Fruit fly (Drosophila melanogaster): ENCODE data around the gene CG46394.
A peak's percentile ranks its signal among the peaks of the same experiment; 100 is the strongest.

Gene CG46394

dm6 chr3L:11630684-11631083 is 30.5 kb downstream of the CG46394 start:
- peak; percentile 6 for TF ChIP-seq Jra (GFP tag; optimal IDR thresholded peaks at IDR 0.05)
- TF ChIP-seq tai (GFP tag; optimal IDR thresholded peaks at IDR 0.05), result peak; percentile 40
- TF ChIP-seq dsf (GFP tag; optimal IDR thresholded peaks at IDR 0.05; ENCODE audit: borderline replicate concordance), result peak; percentile 1
- peak; percentile 1 for TF ChIP-seq brk (GFP tag; optimal IDR thresholded peaks at IDR 0.05)
- TF ChIP-seq rgr (GFP tag; optimal IDR thresholded peaks at IDR 0.05), result no peak
- TF ChIP-seq Hnf4 (GFP tag; optimal IDR thresholded peaks at IDR 0.05), result peak; percentile 37
- TF ChIP-seq foxo (GFP tag; optimal IDR thresholded peaks at IDR 0.05), result peak in 1 of 2 experiments; percentile 4
- no peak for TF ChIP-seq Sp1 (GFP tag; optimal IDR thresholded peaks at IDR 0.05)
- no peak for TF ChIP-seq dmrt93B (GFP tag; optimal IDR thresholded peaks at IDR 0.05)

DNA sequence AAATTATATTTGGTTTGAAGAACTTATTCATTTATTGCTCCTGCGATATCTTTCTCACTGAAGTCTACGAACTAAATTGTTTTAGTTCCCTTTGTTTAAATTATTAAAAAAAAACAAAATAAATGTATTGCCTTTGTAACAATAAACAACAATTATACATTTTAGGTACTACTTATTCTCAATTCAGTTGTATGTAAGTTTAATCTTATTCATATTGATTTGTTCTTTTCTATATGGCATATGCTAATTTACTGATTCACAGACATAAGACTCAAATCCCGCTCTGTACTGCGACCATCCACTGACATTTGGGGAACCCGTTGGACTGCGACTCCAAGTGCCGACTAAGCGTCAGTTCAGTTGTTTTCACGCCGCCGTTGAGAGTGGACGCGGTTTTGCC is 30.9 kb downstream of the CG46394 start, which contains the start of gene CG32091:
Gene CG32091 (plus strand): TSS at position 301 of the 400 bp plus-strand sequence.
- TF ChIP-seq dl (GFP tag; optimal IDR thresholded peaks at IDR 0.05; ENCODE audit: insufficient read depth in 1 of 2, partially characterized antibody in 2 of 2), result no peak
- TF ChIP-seq Hr83 (GFP tag; optimal IDR thresholded peaks at IDR 0.05; ENCODE audit: poor library complexity, severe bottlenecking), result no peak
- no peak for TF ChIP-seq Rel (GFP tag; optimal IDR thresholded peaks at IDR 0.05)
- peak; percentile 41 for TF ChIP-seq Rel (tag; optimal IDR thresholded peaks at IDR 0.05)

DNA sequence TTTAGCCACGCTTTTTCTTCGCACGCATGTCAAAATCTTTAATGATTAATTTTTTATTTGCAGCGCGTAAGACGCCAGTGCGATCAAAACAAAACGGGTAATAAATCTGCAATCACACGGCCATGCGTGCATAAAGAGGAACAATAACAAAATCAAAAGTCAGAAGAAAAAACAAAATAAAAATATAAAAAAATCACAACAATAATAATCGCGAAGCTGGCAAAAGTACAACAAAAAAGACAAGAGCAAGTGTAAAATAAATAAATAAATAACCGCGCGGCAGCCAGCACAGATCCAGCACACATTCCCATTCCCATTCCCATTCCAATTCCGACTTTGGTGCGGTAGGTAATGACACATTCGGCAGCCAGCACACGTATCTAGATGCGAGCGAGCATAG is 34.4 kb downstream of the CG46394 start:
- TF ChIP-seq ey (GFP tag; optimal IDR thresholded peaks at IDR 0.05) (no peak), tai (GFP tag; optimal IDR thresholded peaks at IDR 0.05) (no peak)

DNA sequence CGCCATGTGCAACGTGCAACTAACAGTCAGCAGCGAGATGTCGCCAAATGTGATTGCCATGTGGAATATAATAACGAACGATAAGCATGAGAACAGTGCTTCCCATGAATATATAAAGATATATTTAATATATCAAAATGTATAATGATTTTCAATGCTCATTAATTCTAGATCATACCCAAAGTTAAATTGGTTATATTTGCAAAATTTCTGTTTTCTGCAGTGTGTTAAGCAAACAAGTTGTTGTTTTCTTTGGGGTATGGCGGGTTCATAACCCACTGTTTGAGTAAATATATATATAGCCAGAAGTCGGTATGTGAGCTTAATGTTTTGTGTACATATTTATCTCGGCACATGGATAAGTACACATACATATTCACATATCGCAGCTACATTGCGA is 36.7 kb downstream of the CG46394 start:
- TF ChIP-seq rgr (GFP tag; optimal IDR thresholded peaks at IDR 0.05), result no peak
- TF ChIP-seq Vsx2 (GFP tag; optimal IDR thresholded peaks at IDR 0.05; ENCODE audit: partially characterized antibody), result no peak
- TF ChIP-seq Mio (GFP tag; optimal IDR thresholded peaks at IDR 0.05), result no peak
- TF ChIP-seq brk (GFP tag; optimal IDR thresholded peaks at IDR 0.05), result no peak
- no peak for TF ChIP-seq dsf (GFP tag; optimal IDR thresholded peaks at IDR 0.05; ENCODE audit: borderline replicate concordance)
- no peak for TF ChIP-seq Sp1 (GFP tag; optimal IDR thresholded peaks at IDR 0.05)
- no peak for TF ChIP-seq sv (GFP tag; optimal IDR thresholded peaks at IDR 0.05)
- no peak for TF ChIP-seq HLH106 (tag; optimal IDR thresholded peaks at IDR 0.05)
- TF ChIP-seq h (GFP tag; optimal IDR thresholded peaks at IDR 0.05), result no peak
- no peak for TF ChIP-seq psq (GFP tag; optimal IDR thresholded peaks at IDR 0.05)
- TF ChIP-seq CG32264 (GFP tag; optimal IDR thresholded peaks at IDR 0.05), result no peak
- TF ChIP-seq pan (optimal IDR thresholded peaks at IDR 0.05), result no peak
- no peak for TF ChIP-seq GATAd (GFP tag; optimal IDR thresholded peaks at IDR 0.05)
- no peak for TF ChIP-seq N (GFP tag; optimal IDR thresholded peaks at IDR 0.05)
- no peak for TF ChIP-seq OdsH (GFP tag; optimal IDR thresholded peaks at IDR 0.05)
- TF ChIP-seq usp (GFP tag; optimal IDR thresholded peaks at IDR 0.05), result no peak

dm6 chr3L:11645933-11646332 is 45.8 kb downstream of the CG46394 start, which contains the start of gene CG6071:
CG6071 (minus strand) TSS chr3L:11646033.
- TF ChIP-seq dsf (GFP tag; optimal IDR thresholded peaks at IDR 0.05; ENCODE audit: borderline replicate concordance) (no peak), lola (GFP tag; optimal IDR thresholded peaks at IDR 0.05) (no peak), br (GFP tag; optimal IDR thresholded peaks at IDR 0.05) (no peak), CG32264 (GFP tag; optimal IDR thresholded peaks at IDR 0.05) (no peak), Vsx2 (GFP tag; optimal IDR thresholded peaks at IDR 0.05; ENCODE audit: partially characterized antibody) (no peak), ey (GFP tag; optimal IDR thresholded peaks at IDR 0.05) (no peak), dmrt93B (GFP tag; optimal IDR thresholded peaks at IDR 0.05) (no peak), Myc (optimal IDR thresholded peaks at IDR 0.05) (no peak), Sp1 (GFP tag; optimal IDR thresholded peaks at IDR 0.05) (no peak), brk (GFP tag; optimal IDR thresholded peaks at IDR 0.05) (no peak), Hr78 (GFP tag; optimal IDR thresholded peaks at IDR 0.05) (no peak), h (GFP tag; optimal IDR thresholded peaks at IDR 0.05) (no peak), rgr (GFP tag; optimal IDR thresholded peaks at IDR 0.05) (no peak), jim (GFP tag; optimal IDR thresholded peaks at IDR 0.05) (no peak), foxo (GFP tag; optimal IDR thresholded peaks at IDR 0.05) (no peak), Hnf4 (GFP tag; optimal IDR thresholded peaks at IDR 0.05) (no peak), GATAd (GFP tag; optimal IDR thresholded peaks at IDR 0.05) (no peak), CG9705 (GFP tag; optimal IDR thresholded peaks at IDR 0.05) (no peak), psq (GFP tag; optimal IDR thresholded peaks at IDR 0.05) (no peak)

All from whole organism, wandering third instar larva.